Fruit fly (Drosophila melanogaster): ENCODE data around the gene CG32797.

The CG32797 gene

DNA sequence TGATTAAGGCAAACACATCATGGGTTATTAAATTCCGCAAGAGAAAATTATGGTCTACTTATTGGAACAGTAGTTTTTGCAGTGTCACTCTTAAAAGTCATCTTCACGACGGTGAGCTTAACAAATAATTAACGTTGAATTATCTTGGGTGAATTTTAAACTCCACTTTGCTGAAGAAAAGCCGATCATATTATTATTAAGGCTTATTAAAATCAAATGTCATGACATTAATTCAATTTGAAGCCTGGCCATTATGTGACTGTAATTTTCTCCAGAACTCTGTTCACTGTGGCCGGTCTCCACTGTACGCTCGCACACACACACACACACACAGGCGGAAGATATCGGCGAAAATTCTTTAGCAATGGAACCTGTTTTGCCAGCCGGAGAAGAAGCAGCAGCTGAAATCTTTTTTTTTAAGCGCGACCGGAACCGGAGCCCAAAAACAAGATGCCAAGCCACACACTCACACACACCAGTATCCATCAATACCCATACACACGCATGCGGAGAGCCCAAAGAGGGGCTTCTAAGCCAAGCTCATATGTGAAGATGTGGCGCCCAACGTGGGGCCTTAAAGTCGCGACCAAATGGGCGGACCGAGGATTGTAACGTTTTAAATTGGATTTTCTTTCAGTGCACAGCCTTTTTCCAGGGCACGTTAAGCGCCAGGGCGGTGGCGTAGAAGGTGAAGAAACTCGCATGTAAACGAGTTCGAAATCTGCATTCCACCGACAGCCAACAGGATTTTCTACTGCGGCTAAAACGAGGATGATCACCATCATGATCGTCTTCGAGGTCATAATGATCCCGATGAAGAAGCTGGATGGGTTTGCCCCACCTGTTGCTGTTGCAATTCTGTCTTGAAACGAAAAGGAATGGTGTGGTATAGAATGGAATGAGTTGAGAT, 29.9 kb upstream of the CG32797 start (continued):
- TF ChIP-seq CG11294 (GFP tag; IDR thresholded peaks at IDR 0.05): no peak
- peak; percentile 71 for TF ChIP-seq pdm3 (GFP tag; optimal IDR thresholded peaks at IDR 0.05)
- no peak for TF ChIP-seq Hr4 (GFP tag; optimal IDR thresholded peaks at IDR 0.05)
- peak; percentile 80 for TF ChIP-seq Eip78C (GFP tag)
- TF ChIP-seq fkh (GFP tag; optimal IDR thresholded peaks at IDR 0.05): no peak
- TF ChIP-seq ss (GFP tag; optimal IDR thresholded peaks at IDR 0.05): peak in 1 of 2 experiments; percentile 14
- peak; percentile 72 for TF ChIP-seq achi (GFP tag; optimal IDR thresholded peaks at IDR 0.05)
- TF ChIP-seq Gug (GFP tag; IDR thresholded peaks at IDR 0.05): no peak
- peak; percentile 43 for TF ChIP-seq CG10669 (GFP tag; optimal IDR thresholded peaks at IDR 0.05)
- peak; percentile 1 for TF ChIP-seq Lpt (GFP tag; optimal IDR thresholded peaks at IDR 0.05)
- peak; percentile 35 for TF ChIP-seq spab (GFP tag; optimal IDR thresholded peaks at IDR 0.05)
- TF ChIP-seq CG10631 (GFP tag; optimal IDR thresholded peaks at IDR 0.05): peak; percentile 70
- peak; percentile 61 for TF ChIP-seq Hr39 (GFP tag; optimal IDR thresholded peaks at IDR 0.05)
- TF ChIP-seq CG6808 (GFP tag; optimal IDR thresholded peaks at IDR 0.05): peak; percentile 55
- TF ChIP-seq CG16779 (tag; optimal IDR thresholded peaks at IDR 0.05): no peak
- TF ChIP-seq CG31627 (GFP tag; optimal IDR thresholded peaks at IDR 0.05): peak; percentile 60
- peak; percentile 62 for TF ChIP-seq lz (GFP tag; optimal IDR thresholded peaks at IDR 0.05)
- TF ChIP-seq eg (GFP tag; IDR thresholded peaks at IDR 0.05): no peak
- TF ChIP-seq cyc (GFP tag; optimal IDR thresholded peaks at IDR 0.05): peak; percentile 52
- no peak for TF ChIP-seq CG7368 (GFP tag; optimal IDR thresholded peaks at IDR 0.05)
- peak; percentile 62 for TF ChIP-seq OdsH (GFP tag; optimal IDR thresholded peaks at IDR 0.05)
- TF ChIP-seq net (GFP tag; optimal IDR thresholded peaks at IDR 0.05): peak; percentile 16

DNA sequence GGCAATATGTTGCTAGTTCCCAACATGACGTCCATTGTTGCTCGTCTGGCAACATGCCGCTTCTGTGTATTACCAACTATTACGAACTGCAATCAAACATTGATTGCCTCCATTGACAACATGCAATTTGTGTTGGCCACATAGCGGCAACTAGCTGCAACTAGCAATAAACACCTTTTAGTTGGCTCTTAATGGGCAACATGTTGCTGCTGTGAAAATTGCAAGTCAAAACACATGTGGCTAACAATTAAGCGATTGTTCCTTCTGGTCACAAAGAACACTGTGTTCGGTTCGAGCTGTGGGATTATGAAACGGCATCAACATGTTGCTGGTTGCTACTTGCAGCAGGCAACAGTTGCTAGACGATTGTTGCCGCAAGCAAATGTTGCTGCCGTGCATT, 28.1 kb upstream of the CG32797 start:
- TF ChIP-seq Eip78C (GFP tag) (peak; percentile 59), CG6276 (GFP tag; optimal IDR thresholded peaks at IDR 0.05) (no peak)

DNA sequence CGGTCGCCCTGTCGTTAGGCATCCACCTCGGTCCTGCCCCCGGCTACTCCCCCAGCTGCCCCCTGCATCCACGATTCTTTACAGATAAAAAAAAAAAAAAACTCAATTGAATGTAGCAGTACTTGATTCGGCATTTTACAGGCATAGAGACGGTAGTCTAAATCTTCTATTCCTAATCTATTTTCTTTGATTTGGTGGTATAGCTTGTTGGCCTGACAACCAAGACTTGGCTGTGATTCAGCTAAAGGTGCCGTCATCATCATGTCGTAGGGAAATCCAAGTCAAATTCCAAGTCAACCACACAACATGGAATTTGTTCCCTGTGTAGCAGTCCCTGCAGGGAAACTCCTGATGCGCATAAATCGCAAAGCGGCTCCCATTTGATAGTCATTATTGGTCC, 27.1 kb upstream of the CG32797 start:
- TF ChIP-seq Blimp-1 (GFP tag; optimal IDR thresholded peaks at IDR 0.05) (peak; percentile 57), Lpt (GFP tag; optimal IDR thresholded peaks at IDR 0.05) (peak; percentile 37), CG8119 (GFP tag; IDR thresholded peaks at IDR 0.05) (peak; percentile 23; the same call in 1 of the 3 replicates), CG16779 (tag; optimal IDR thresholded peaks at IDR 0.05) (no peak), dac (GFP tag; optimal IDR thresholded peaks at IDR 0.05) (no peak), CG6808 (GFP tag; optimal IDR thresholded peaks at IDR 0.05) (peak; percentile 66), CG10669 (GFP tag; optimal IDR thresholded peaks at IDR 0.05) (peak; percentile 60), esn (GFP tag; optimal IDR thresholded peaks at IDR 0.05) (peak; percentile 81), vri (GFP tag; optimal IDR thresholded peaks at IDR 0.05) (no peak), CG9139 (GFP tag; optimal IDR thresholded peaks at IDR 0.05) (no peak), achi (GFP tag; optimal IDR thresholded peaks at IDR 0.05) (peak; percentile 65), salr (GFP tag; optimal IDR thresholded peaks at IDR 0.05) (peak in 1 of 2 experiments; percentile 13), Eip93F (GFP tag; optimal IDR thresholded peaks at IDR 0.05) (no peak), CG11902 (GFP tag; optimal IDR thresholded peaks at IDR 0.05) (peak; percentile 23), CG34406 (GFP tag; optimal IDR thresholded peaks at IDR 0.05) (peak; percentile 56), fd85E (GFP tag; optimal IDR thresholded peaks at IDR 0.05) (no peak), CG11294 (GFP tag; IDR thresholded peaks at IDR 0.05) (no peak), net (GFP tag; optimal IDR thresholded peaks at IDR 0.05) (peak; percentile 32), Hr38 (GFP tag; optimal IDR thresholded peaks at IDR 0.05) (no peak), Eip78C (GFP tag) (peak; percentile 85), Smox (GFP tag; optimal IDR thresholded peaks at IDR 0.05) (peak; percentile 77), CG3032 (tag; optimal IDR thresholded peaks at IDR 0.05) (peak; percentile 66), CG6276 (GFP tag; optimal IDR thresholded peaks at IDR 0.05) (no peak), CG6854 (GFP tag; optimal IDR thresholded peaks at IDR 0.05) (no peak), Hr39 (GFP tag; optimal IDR thresholded peaks at IDR 0.05) (peak; percentile 82), Hr4 (GFP tag; optimal IDR thresholded peaks at IDR 0.05) (no peak), CG8632 (GFP tag; optimal IDR thresholded peaks at IDR 0.05) (no peak), ss (GFP tag; optimal IDR thresholded peaks at IDR 0.05) (peak in 1 of 2 experiments; percentile 32), CG3919 (GFP tag; optimal IDR thresholded peaks at IDR 0.05) (peak; percentile 55), Met (GFP tag; optimal IDR thresholded peaks at IDR 0.05) (peak; percentile 87), CG15336 (GFP tag; IDR thresholded peaks at IDR 0.05) (no peak; the same call in 1 of the 2 replicates), OdsH (GFP tag; optimal IDR thresholded peaks at IDR 0.05) (no peak), pdm3 (GFP tag; optimal IDR thresholded peaks at IDR 0.05) (no peak), spab (GFP tag; optimal IDR thresholded peaks at IDR 0.05) (peak; percentile 48), acj6 (GFP tag; optimal IDR thresholded peaks at IDR 0.05) (peak; percentile 58), CG32006 (GFP tag; optimal IDR thresholded peaks at IDR 0.05) (peak; percentile 38)

Measured in whole organism, prepupa.